Fruit fly (Drosophila melanogaster): ENCODE measurements around the gene muc.

DNA sequence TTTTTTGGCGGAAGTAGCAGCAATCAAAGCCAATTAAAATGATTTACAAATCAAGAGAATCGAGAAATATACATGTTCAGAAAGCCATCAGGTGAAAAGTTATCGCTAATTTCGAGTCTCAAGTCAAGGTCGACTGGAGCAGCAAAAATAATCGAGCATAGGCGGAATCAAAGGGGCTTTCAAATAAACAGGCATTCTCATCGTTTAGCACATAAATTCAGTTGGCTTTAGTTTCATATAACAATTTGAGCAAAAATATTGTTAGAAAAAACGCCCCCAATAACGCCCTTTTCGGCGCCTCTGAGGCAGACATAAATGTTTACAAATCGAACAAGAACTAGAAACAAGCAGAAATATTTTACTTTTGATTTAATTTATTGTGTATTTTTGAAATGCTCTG lies 28.9 kb upstream of the muc start:
- TF ChIP-seq esn (GFP tag; optimal IDR thresholded peaks at IDR 0.05) (no peak), CG11762 (GFP tag; optimal IDR thresholded peaks at IDR 0.05; ENCODE audit: insufficient read depth) (no peak), CG8632 (GFP tag; optimal IDR thresholded peaks at IDR 0.05) (no peak), ss (GFP tag; optimal IDR thresholded peaks at IDR 0.05) (no peak), fd85E (GFP tag; optimal IDR thresholded peaks at IDR 0.05) (no peak), Gug (GFP tag; IDR thresholded peaks at IDR 0.05) (no peak)

Measured in whole organism, prepupa.